Worm (Caenorhabditis elegans): ENCODE measurements around the gene sptf-2.

Gene sptf-2

DNA sequence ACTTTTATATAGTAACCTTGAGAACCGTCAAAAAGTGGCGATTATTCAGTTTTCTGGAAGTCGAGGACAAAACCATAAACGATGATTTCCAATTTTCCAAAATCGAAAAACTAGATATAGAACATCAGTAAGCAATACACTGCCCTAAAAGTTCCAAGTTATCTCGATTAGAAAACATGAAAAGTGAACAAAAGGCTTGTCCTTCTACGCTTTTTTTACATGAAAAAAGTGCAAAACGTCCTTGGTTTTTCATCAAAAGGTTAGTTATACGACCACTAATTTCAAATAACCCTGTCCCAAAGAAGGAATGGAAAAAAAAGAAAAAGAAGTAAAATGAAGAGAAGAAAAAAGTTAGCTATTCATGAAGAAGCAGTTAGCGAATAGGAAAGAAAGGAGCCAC lies 39.3 kb upstream of the sptf-2 start:
- no peak for TF ChIP-seq K09A11.1 (tag; optimal IDR thresholded peaks at IDR 0.05; ENCODE audit: insufficient read depth)
- no peak for TF ChIP-seq ceh-2 (tag; optimal IDR thresholded peaks at IDR 0.05)
- TF ChIP-seq Y22D7AL.16 (tag; optimal IDR thresholded peaks at IDR 0.05) = no peak
- TF ChIP-seq pha-4 (tag; optimal IDR thresholded peaks at IDR 0.05) = no peak
- TF ChIP-seq nfya-1 (tag; optimal IDR thresholded peaks at IDR 0.05) = no peak
- no peak for TF ChIP-seq ahr-1 (tag; optimal IDR thresholded peaks at IDR 0.05)
- no peak for TF ChIP-seq ama-1 (optimal IDR thresholded peaks at IDR 0.05)
- no peak for TF ChIP-seq ceh-24 (tag; optimal IDR thresholded peaks at IDR 0.05)
- TF ChIP-seq ets-4 (tag; optimal IDR thresholded peaks at IDR 0.05) = no peak
- TF ChIP-seq ztf-16 (tag; optimal IDR thresholded peaks at IDR 0.05) = no peak
- no peak for TF ChIP-seq pat-9 (tag; optimal IDR thresholded peaks at IDR 0.05)

ce11 chrII:8587660-8588230 lies 37.5 kb upstream of the sptf-2 start:
- TF ChIP-seq unc-42 (tag; optimal IDR thresholded peaks at IDR 0.05) (peak; percentile 96), ceh-31 (tag; optimal IDR thresholded peaks at IDR 0.05) (peak; percentile 54), npax-4 (tag; optimal IDR thresholded peaks at IDR 0.05) (no peak)

ce11 chrII:8588442-8588841 lies 36.8 kb upstream of the sptf-2 start:
- TF ChIP-seq unc-42 (tag; optimal IDR thresholded peaks at IDR 0.05) (peak; percentile 81), pha-4 (tag; optimal IDR thresholded peaks at IDR 0.05) (no peak), K09A11.1 (tag; optimal IDR thresholded peaks at IDR 0.05; ENCODE audit: insufficient read depth) (no peak), elt-4 (tag; optimal IDR thresholded peaks at IDR 0.05) (no peak), ceh-19 (GFP tag; optimal IDR thresholded peaks at IDR 0.05) (no peak)

DNA sequence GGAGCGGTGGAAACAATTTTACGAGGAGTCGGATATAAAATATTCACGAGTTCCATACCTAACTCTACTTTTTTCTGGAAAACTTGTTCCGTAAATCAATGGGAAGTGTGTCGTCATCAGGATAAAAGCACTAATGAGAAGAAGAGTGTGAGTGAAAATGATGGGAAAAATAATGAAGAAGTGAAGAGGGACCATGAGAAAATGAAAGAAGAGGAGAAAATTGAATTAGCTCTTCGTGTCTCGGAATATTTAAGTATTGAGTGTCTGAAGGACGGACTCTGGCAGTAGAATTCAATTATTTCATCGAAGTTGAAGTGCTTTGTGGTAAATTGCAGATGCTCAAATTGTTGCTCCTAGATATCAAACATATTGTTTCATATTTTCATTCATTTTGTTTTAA lies 36.0 kb upstream of the sptf-2 start:
- TF ChIP-seq unc-42 (tag; optimal IDR thresholded peaks at IDR 0.05) (peak; percentile 99), ceh-14 (tag; optimal IDR thresholded peaks at IDR 0.05) (peak; percentile 53), tbx-7 (tag; optimal IDR thresholded peaks at IDR 0.05) (no peak), ceh-31 (tag; optimal IDR thresholded peaks at IDR 0.05) (peak; percentile 81)

ce11 chrII:8590684-8591083 lies 34.6 kb upstream of the sptf-2 start, which contains the start of gene aptf-4:
TSS of gene aptf-4 (plus strand) at chrII:8590984.
- TF ChIP-seq fkh-10 (GFP tag; optimal IDR thresholded peaks at IDR 0.05) (no peak), unc-55 (GFP tag; optimal IDR thresholded peaks at IDR 0.05) (no peak), sox-2 (GFP tag; IDR thresholded peaks at IDR 0.05) (no peak), pag-3 (tag; optimal IDR thresholded peaks at IDR 0.05; ENCODE audit: borderline replicate concordance) (no peak), elt-2 (tag; optimal IDR thresholded peaks at IDR 0.05) (no peak), ceh-31 (tag; optimal IDR thresholded peaks at IDR 0.05) (no peak), ref-2 (tag; optimal IDR thresholded peaks at IDR 0.05) (no peak), zip-5 (tag; optimal IDR thresholded peaks at IDR 0.05) (no peak), ceh-48 (tag; optimal IDR thresholded peaks at IDR 0.05) (no peak), npax-4 (tag; optimal IDR thresholded peaks at IDR 0.05) (no peak), K09A11.1 (tag; optimal IDR thresholded peaks at IDR 0.05; ENCODE audit: insufficient read depth) (no peak), nfya-1 (tag; optimal IDR thresholded peaks at IDR 0.05) (no peak), mec-3 (tag; optimal IDR thresholded peaks at IDR 0.05; ENCODE audit: borderline replicate concordance) (no peak)

DNA sequence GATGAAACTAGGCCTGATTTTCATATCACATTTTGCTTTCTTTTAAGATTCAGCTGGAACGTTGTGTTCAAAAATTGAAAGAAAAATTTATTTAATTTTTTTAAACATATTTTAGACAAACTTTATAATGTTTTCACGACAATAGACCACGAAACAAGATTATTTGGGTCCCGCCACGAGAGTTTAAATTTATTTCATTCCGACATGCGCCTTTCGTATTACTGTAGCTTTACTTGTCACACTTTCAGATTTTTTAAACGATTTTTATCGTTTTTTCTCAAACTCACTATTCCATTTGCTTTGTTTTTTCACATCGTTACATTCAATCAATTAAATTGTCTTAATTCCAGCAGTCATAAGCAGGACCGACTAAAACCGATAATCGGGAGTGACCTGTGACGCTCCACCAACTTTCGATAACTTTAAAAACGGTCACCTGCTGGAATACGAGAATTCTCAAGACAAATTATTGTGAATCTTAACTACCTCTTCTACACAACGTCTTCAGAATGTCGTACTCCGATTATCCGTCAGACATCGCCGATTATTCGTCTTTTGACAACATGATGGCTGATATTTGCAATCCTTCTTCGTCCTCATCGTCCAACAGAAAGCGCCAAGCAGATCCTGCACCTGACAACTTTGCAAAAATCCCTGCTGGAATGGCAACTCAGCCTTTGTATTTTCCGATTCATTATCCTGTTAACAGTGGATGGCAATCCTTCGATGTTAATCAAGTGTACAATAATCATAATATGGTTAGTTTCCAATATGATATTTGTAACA lies 31.2 kb upstream of the sptf-2 start, which contains the start of gene aptf-3:
TSS of gene aptf-3 (plus strand) at position 351 of the 786 bp plus-strand sequence.
- TF ChIP-seq tbx-7 (tag; optimal IDR thresholded peaks at IDR 0.05) = no peak
- TF ChIP-seq unc-86 (tag; optimal IDR thresholded peaks at IDR 0.05) = no peak
- no peak for TF ChIP-seq hlh-30 (tag; optimal IDR thresholded peaks at IDR 0.05; ENCODE audit: insufficient read depth)
- no peak for TF ChIP-seq fax-1 (tag; optimal IDR thresholded peaks at IDR 0.05)
- TF ChIP-seq ceh-30 (tag; optimal IDR thresholded peaks at IDR 0.05) = no peak
- no peak for TF ChIP-seq rnt-1 (tag; optimal IDR thresholded peaks at IDR 0.05)
- TF ChIP-seq ceh-9 (tag; optimal IDR thresholded peaks at IDR 0.05) = no peak
- TF ChIP-seq pax-1 (tag; optimal IDR thresholded peaks at IDR 0.05) = no peak
- TF ChIP-seq ttx-3 (tag; optimal IDR thresholded peaks at IDR 0.05) = no peak
- no peak for TF ChIP-seq ets-4 (tag; optimal IDR thresholded peaks at IDR 0.05)
- TF ChIP-seq pros-1 (tag; optimal IDR thresholded peaks at IDR 0.05) = no peak
- TF ChIP-seq lin-11 (tag; optimal IDR thresholded peaks at IDR 0.05) = no peak
- no peak for TF ChIP-seq elt-2 (tag; optimal IDR thresholded peaks at IDR 0.05)
- no peak for TF ChIP-seq madf-2 (tag; optimal IDR thresholded peaks at IDR 0.05)
- no peak for TF ChIP-seq pag-3 (tag; optimal IDR thresholded peaks at IDR 0.05; ENCODE audit: borderline replicate concordance)
- TF ChIP-seq C38D4.7 (GFP tag; optimal IDR thresholded peaks at IDR 0.05) = no peak
- TF ChIP-seq unc-3 (GFP tag; conservative IDR thresholded peaks at IDR 0.05) = no peak
- TF ChIP-seq unc-3 (tag; optimal IDR thresholded peaks at IDR 0.05) = no peak
